Fruit fly (Drosophila melanogaster) whole organism, prepupa: ENCODE data around the gene bnl.

Experiments
- CG10669 ChIP-seq: fragments of 200-800 bp; sonication (Bioruptor generic); optimal IDR thresholded peaks from 3 replicates; lab custom pipeline; 2018; ENCODE audit warnings: missing biosample characterization, mild to moderate bottlenecking, missing genetic modification characterization, moderate library complexity
- Eip78C ChIP-seq: fragments of 200-800 bp; sonication (Bioruptor generic); peaks from one replicate; lab custom pipeline; 2016; ENCODE audit warnings: missing biosample characterization, missing genetic modification characterization
- Gug ChIP-seq: fragments of 200-800 bp; sonication (Bioruptor generic); IDR thresholded peaks from 2 replicates; pipeline ENCODE4 v1.3.6; 2022; ENCODE audit warnings: missing biosample characterization, missing genetic modification characterization
- achi ChIP-seq: fragments of 200-800 bp; sonication (Bioruptor generic); optimal IDR thresholded peaks from 3 replicates; lab custom pipeline; 2016; ENCODE audit warnings: missing biosample characterization, missing genetic modification characterization
- topi ChIP-seq: fragments of 200-800 bp; sonication (Bioruptor generic); optimal IDR thresholded peaks from 3 replicates; lab custom pipeline; 2016; ENCODE audit warnings: missing biosample characterization, missing genetic modification characterization

dm6 chr3R:19811510-19811909 is 25.1 kb downstream of the bnl start:
- no peak for TF ChIP-seq Eip78C (GFP tag; lab: Kevin White, UChicago)
- no peak for TF ChIP-seq CG10669
- TF ChIP-seq topi (GFP tag; lab: Kevin White, UChicago) = no peak
- no peak for TF ChIP-seq Gug
- no peak for TF ChIP-seq achi
